Worm (Caenorhabditis elegans) whole organism, late embryonic: ENCODE measurements around the gene F46H5.2.

ENCODE experiments used
- F13H6.1 ChIP-seq: sonication (generic microtip); optimal IDR thresholded peaks from 2 replicates; lab custom pipeline; 2016; ENCODE audit warnings: missing genetic modification characterization, missing compliant biosample characterization
- ama-1 ChIP-seq: fragments of 150-350 bp; optimal IDR thresholded peaks from 2 replicates; lab custom pipeline; 2014
- ceh-24 ChIP-seq: sonication (generic microtip); optimal IDR thresholded peaks from 2 replicates; lab custom pipeline; 2016; ENCODE audit warnings: mild to moderate bottlenecking, missing genetic modification characterization, missing compliant biosample characterization
- ceh-9 ChIP-seq: sonication (generic microtip); optimal IDR thresholded peaks from 2 replicates; lab custom pipeline; 2016; ENCODE audit warnings: mild to moderate bottlenecking, missing genetic modification characterization, inconsistent platforms, missing compliant biosample characterization
- mec-3 ChIP-seq: sonication (generic microtip); optimal IDR thresholded peaks from 2 replicates; lab custom pipeline; 2016; ENCODE audit warnings: borderline replicate concordance, missing genetic modification characterization, missing compliant biosample characterization
- pax-1 ChIP-seq: fragments of 150-350 bp; optimal IDR thresholded peaks from 2 replicates; lab custom pipeline; 2014; ENCODE audit warnings: missing biosample characterization, missing genetic modification characterization
- rnt-1 ChIP-seq: sonication (generic microtip); optimal IDR thresholded peaks from 2 replicates; lab custom pipeline; 2016; ENCODE audit warnings: missing genetic modification characterization, missing compliant biosample characterization
- sox-4 ChIP-seq: sonication (generic microtip); optimal IDR thresholded peaks from 2 replicates; lab custom pipeline; 2017; ENCODE audit warnings: mild to moderate bottlenecking, missing genetic modification characterization, inconsistent platforms, missing compliant biosample characterization
- tbx-2 ChIP-seq: sonication (generic microtip); optimal IDR thresholded peaks from 2 replicates; lab custom pipeline; 2016; ENCODE audit warnings: missing genetic modification characterization, missing compliant biosample characterization
- tbx-7 ChIP-seq: sonication (generic microtip); optimal IDR thresholded peaks from 2 replicates; lab custom pipeline; 2016; ENCODE audit warnings: missing genotype, missing genetic modification characterization, missing compliant biosample characterization
- unc-42 ChIP-seq: sonication (generic microtip); optimal IDR thresholded peaks from 2 replicates; lab custom pipeline; 2016; ENCODE audit warnings: missing genotype, missing genetic modification characterization, missing compliant biosample characterization

ce11 chrX:7290859-7291628, 25.6 kb downstream of the F46H5.2 start:
- TF ChIP-seq ama-1 (lab: Kevin White, UChicago): no peak
- TF ChIP-seq unc-42 (tag; lab: Kevin White, UChicago): no peak
- TF ChIP-seq pax-1: no peak
- no peak for TF ChIP-seq sox-4 (tag; lab: Kevin White, UChicago)
- no peak for TF ChIP-seq ceh-9
- TF ChIP-seq mec-3 (tag; lab: Kevin White, UChicago): no peak
- no peak for TF ChIP-seq F13H6.1 (tag; lab: Kevin White, UChicago)
- TF ChIP-seq tbx-2 (tag; lab: Kevin White, UChicago): no peak
- no peak for TF ChIP-seq rnt-1 (tag; lab: Kevin White, UChicago)
- TF ChIP-seq tbx-7 (tag; lab: Kevin White, UChicago): no peak
- TF ChIP-seq ceh-24: no peak
